Worm (Caenorhabditis elegans) whole organism, L4 larva: ENCODE results near the gene srx-104.

Experiments used
- D1046.2 ChIP-seq: fragments of 200-800 bp; sonication (Bioruptor generic); IDR thresholded peaks from 2 replicates; pipeline ENCODE4 v1.3.6; 2022; ENCODE audit warnings: missing genetic modification characterization, missing compliant biosample characterization
- F10B5.3 ChIP-seq: sonication (generic microtip); optimal IDR thresholded peaks from 2 replicates; lab custom pipeline; 2016; ENCODE audit warnings: mild to moderate bottlenecking, missing genetic modification characterization, missing compliant biosample characterization
- F44E2.7 ChIP-seq: fragments of 200-800 bp; sonication (Bioruptor generic); IDR thresholded peaks from 2 replicates; pipeline ENCODE4 v2.1.2; 2022; ENCODE audit warnings: missing genetic modification characterization, missing compliant biosample characterization
- R02D3.7 ChIP-seq: fragments of 150-350 bp; sonication (generic microtip); optimal IDR thresholded peaks from 3 replicates; lab custom pipeline; 2014; ENCODE audit warnings: missing biosample characterization, missing genetic modification characterization
- T20F7.1 ChIP-seq: fragments of 200-800 bp; sonication (Bioruptor generic); optimal IDR thresholded peaks from 2 replicates; lab custom pipeline; 2018; ENCODE audit warnings: mild to moderate bottlenecking, missing genetic modification characterization, missing compliant biosample characterization
- T26A8.4 ChIP-seq: fragments of 200-800 bp; sonication (Bioruptor generic); IDR thresholded peaks from 2 replicates; pipeline ENCODE4 v1.3.6; 2022; ENCODE audit warnings: missing genetic modification characterization, missing compliant biosample characterization
- Y5F2A.4 ChIP-seq: fragments of 200-800 bp; sonication (Bioruptor generic); optimal IDR thresholded peaks from 2 replicates; lab custom pipeline; 2018; ENCODE audit warnings: mild to moderate bottlenecking, missing genetic modification characterization, missing compliant biosample characterization
- ZK337.2 ChIP-seq: fragments of 200-800 bp; sonication (Bioruptor generic); IDR thresholded peaks from 2 replicates; pipeline ENCODE4 v1.3.6; 2022; ENCODE audit warnings: missing genetic modification reagents, missing genetic modification characterization, missing compliant biosample characterization
- arid-1 ChIP-seq: fragments of 200-800 bp; sonication (Bioruptor generic); conservative IDR thresholded peaks from 2 replicates; pipeline ENCODE4 v1.3.6; 2022; ENCODE audit warnings: missing genetic modification reagents, missing genetic modification characterization, missing compliant biosample characterization
- ceh-44 ChIP-seq: fragments of 200-800 bp; sonication (Bioruptor generic); IDR thresholded peaks from 2 replicates; pipeline ENCODE4 v1.3.6; 2022; ENCODE audit warnings: missing genetic modification reagents, missing genetic modification characterization, missing compliant biosample characterization
- cey-2 ChIP-seq: sonication (generic microtip); optimal IDR thresholded peaks from 3 replicates; lab custom pipeline; 2017; ENCODE audit warnings: missing genetic modification characterization, mild to moderate bottlenecking, missing compliant biosample characterization, antibody characterized with exemption, borderline replicate concordance; ENCODE audit not compliant: insufficient read depth
- daf-12 ChIP-seq: fragments of 150-350 bp; optimal IDR thresholded peaks from 2 replicates; lab custom pipeline; 2014; ENCODE audit warnings: missing biosample characterization, missing genetic modification reagents, missing genetic modification characterization
- egl-27 ChIP-seq: sonication (generic microtip); optimal IDR thresholded peaks from 3 replicates; lab custom pipeline; 2017; ENCODE audit warnings: missing biosample characterization, missing genetic modification reagents, missing genetic modification characterization
- egl-43 ChIP-seq: fragments of 200-800 bp; sonication (Bioruptor generic); IDR thresholded peaks from 2 replicates; pipeline ENCODE4 v1.3.6; 2022; ENCODE audit warnings: missing genetic modification reagents, missing genetic modification characterization, missing compliant biosample characterization
- hlh-11 ChIP-seq: fragments of 200-800 bp; sonication (Bioruptor generic); optimal IDR thresholded peaks from 2 replicates; lab custom pipeline; 2018; ENCODE audit warnings: mild to moderate bottlenecking, missing genetic modification characterization, missing compliant biosample characterization
- hlh-30 ChIP-seq: sonication (generic microtip); optimal IDR thresholded peaks from 2 replicates; lab custom pipeline; 2017; ENCODE audit warnings: antibody characterized with exemption, mild to moderate bottlenecking, missing genetic modification characterization, missing compliant biosample characterization; ENCODE audit not compliant: insufficient read depth
- hmg-1.1 ChIP-seq: fragments of 200-800 bp; sonication (Bioruptor generic); IDR thresholded peaks from 2 replicates; pipeline ENCODE4 v1.3.6; 2022; ENCODE audit warnings: missing genetic modification reagents, missing genetic modification characterization, missing compliant biosample characterization
- jun-1 ChIP-seq: fragments of 150-350 bp; optimal IDR thresholded peaks from 2 replicates; lab custom pipeline; 2014; ENCODE audit warnings: missing biosample characterization, missing genetic modification reagents, missing genetic modification characterization
- madf-5 ChIP-seq, 2 experiments: fragments of 200-800 bp; sonication (Bioruptor generic); IDR thresholded peaks; 2 replicates each; pipeline ENCODE4 v1.3.6; 2022; ENCODE audit warnings: missing compliant biosample characterization in 2 of 2, missing genetic modification characterization in 2 of 2
- madf-9 ChIP-seq: fragments of 200-800 bp; sonication (Bioruptor generic); conservative IDR thresholded peaks from 2 replicates; pipeline ENCODE4 v1.3.6; 2022; ENCODE audit warnings: missing genetic modification reagents, missing genetic modification characterization, missing compliant biosample characterization
- mdl-1 ChIP-seq, 2 experiments: fragments of 150-350 bp in 1 of 2; sonication (generic microtip) in 1 of 2; optimal IDR thresholded peaks; 2 replicates each; lab custom pipeline; 2014 to 2017; ENCODE audit warnings: missing biosample characterization in 2 of 2, missing genetic modification characterization in 2 of 2
- mep-1 ChIP-seq: fragments of 150-350 bp; sonication (generic microtip); optimal IDR thresholded peaks from 3 replicates; lab custom pipeline; 2014; ENCODE audit warnings: missing biosample characterization, missing genetic modification characterization
- mxl-3 ChIP-seq: fragments of 200-800 bp; sonication (Bioruptor generic); optimal IDR thresholded peaks from 2 replicates; lab custom pipeline; 2018; ENCODE audit warnings: mild to moderate bottlenecking, missing genetic modification characterization, missing compliant biosample characterization
- nhr-11 ChIP-seq: fragments of 150-350 bp; optimal IDR thresholded peaks from 2 replicates; lab custom pipeline; 2014; ENCODE audit warnings: missing biosample characterization, missing genetic modification characterization
- nhr-237 ChIP-seq: sonication (generic microtip); optimal IDR thresholded peaks from 2 replicates; lab custom pipeline; 2017; ENCODE audit warnings: missing biosample characterization, missing genetic modification characterization
- nhr-28 ChIP-seq: fragments of 150-350 bp; optimal IDR thresholded peaks from 2 replicates; lab custom pipeline; 2014; ENCODE audit warnings: missing biosample characterization, missing genetic modification characterization
- nhr-48 ChIP-seq: sonication (generic microtip); optimal IDR thresholded peaks from 2 replicates; lab custom pipeline; 2016; ENCODE audit warnings: mild to moderate bottlenecking, missing genetic modification characterization, missing compliant biosample characterization
- nhr-6 ChIP-seq: fragments of 150-350 bp; optimal IDR thresholded peaks from 2 replicates; lab custom pipeline; 2014; ENCODE audit warnings: missing biosample characterization, missing genetic modification characterization
- sdz-12 ChIP-seq: fragments of 200-800 bp; sonication (Bioruptor generic); optimal IDR thresholded peaks from 2 replicates; lab custom pipeline; 2018; ENCODE audit warnings: mild to moderate bottlenecking, missing genetic modification characterization, missing compliant biosample characterization
- set-16 ChIP-seq: fragments of 200-800 bp; sonication (Bioruptor generic); IDR thresholded peaks from 2 replicates; pipeline ENCODE4 v1.3.6; 2022; ENCODE audit warnings: missing genetic modification reagents, missing genetic modification characterization, missing compliant biosample characterization
- snpc-1.2 ChIP-seq: fragments of 200-800 bp; sonication (Bioruptor generic); IDR thresholded peaks from 2 replicates; pipeline ENCODE4 v1.3.6; 2022; ENCODE audit warnings: missing genetic modification reagents, missing genetic modification characterization, missing compliant biosample characterization
- tag-97 ChIP-seq: fragments of 200-800 bp; sonication (Bioruptor generic); IDR thresholded peaks from 2 replicates; pipeline ENCODE4 v1.3.6; 2022; ENCODE audit warnings: missing genetic modification characterization, missing compliant biosample characterization
- zfp-2 ChIP-seq: sonication (generic microtip); optimal IDR thresholded peaks from 2 replicates; lab custom pipeline; 2016; ENCODE audit warnings: mild to moderate bottlenecking, missing genetic modification characterization, missing compliant biosample characterization
- zip-2 ChIP-seq: fragments of 150-350 bp; optimal IDR thresholded peaks from 2 replicates; lab custom pipeline; 2014; ENCODE audit warnings: missing biosample characterization, missing genetic modification characterization
- ztf-11 ChIP-seq: fragments of 150-350 bp; optimal IDR thresholded peaks from 2 replicates; lab custom pipeline; 2014; ENCODE audit warnings: missing biosample characterization, missing genetic modification characterization
- ztf-7 ChIP-seq: fragments of 150-350 bp; optimal IDR thresholded peaks from 2 replicates; lab custom pipeline; 2014; ENCODE audit warnings: missing biosample characterization, missing genetic modification characterization

The srx-104 gene

ce11 chrII:3670956-3671355 lies 28.5 kb downstream of the srx-104 start, which contains the start of gene srx-98:
Gene srx-98 (minus strand): TSS chrII:3671056.
- no peak for TF ChIP-seq hmg-1.1 (GFP tag; lab: Robert Waterston, UW)
- TF ChIP-seq mdl-1 (tag; optimal IDR thresholded peaks at IDR 0.05; lab: Kevin White, UChicago) = no peak
- TF ChIP-seq ztf-7 (tag; lab: Kevin White, UChicago) = no peak
- TF ChIP-seq T26A8.4 (GFP tag; lab: Robert Waterston, UW) = no peak
- TF ChIP-seq snpc-1.2 (GFP tag; lab: Robert Waterston, UW) = no peak
- no peak for TF ChIP-seq arid-1
- TF ChIP-seq nhr-237 (tag; lab: Kevin White, UChicago) = no peak
- no peak for TF ChIP-seq ceh-44 (GFP tag; lab: Robert Waterston, UW)

ce11 chrII:3669315-3669714 lies 30.2 kb downstream of the srx-104 start, which contains the start of gene srx-97:
Gene srx-97 (minus strand): TSS chrII:3669415.
- 0 out of 4 replicates have a peak, but pooled peaks of 1 of the 2 experiments have one; percentile 7 for TF ChIP-seq madf-5 (GFP tag; IDR thresholded peaks at IDR 0.05; lab: Robert Waterston, UW)
- TF ChIP-seq tag-97 (GFP tag; lab: Robert Waterston, UW) = no peak

ce11 chrII:3665181-3665580 lies 34.3 kb downstream of the srx-104 start:
- TF ChIP-seq Y5F2A.4 (GFP tag; lab: Kevin White, UChicago) (no peak), nhr-6 (tag; lab: Kevin White, UChicago) (no peak), nhr-237 (tag; lab: Kevin White, UChicago) (no peak), sdz-12 (GFP tag; lab: Kevin White, UChicago) (no peak), set-16 (no peak), D1046.2 (GFP tag; lab: Robert Waterston, UW) (no peak), mxl-3 (no peak), nhr-11 (tag; lab: Kevin White, UChicago) (no peak), ZK337.2 (GFP tag; lab: Robert Waterston, UW) (no peak), hlh-30 (no peak), zip-2 (tag; lab: Kevin White, UChicago) (no peak)

ce11 chrII:3664470-3664869 lies 35.0 kb downstream of the srx-104 start, which contains the start of gene F19B10.3:
Gene F19B10.3 (plus strand): TSS chrII:3664770.
- TF ChIP-seq madf-9 (GFP tag; lab: Robert Waterston, UW) (no peak), egl-43 (GFP tag; lab: Robert Waterston, UW) (no peak), arid-1 (no peak), nhr-48 (no peak), T20F7.1 (no peak), zfp-2 (tag; lab: Kevin White, UChicago) (no peak), daf-12 (tag; lab: Kevin White, UChicago) (no peak), F44E2.7 (GFP tag; lab: Robert Waterston, UW) (no peak)
- TF ChIP-seq, all 104 proteins: peak for 0

- TF ChIP-seq jun-1 (tag; lab: Kevin White, UChicago) (no peak), sdz-12 (GFP tag; lab: Kevin White, UChicago) (no peak), F10B5.3 (tag; lab: Kevin White, UChicago) (no peak), mep-1 (tag; lab: Kevin White, UChicago) (no peak), madf-5 (GFP tag; IDR thresholded peaks at IDR 0.05; lab: Robert Waterston, UW) (no peak), egl-27 (tag; lab: Kevin White, UChicago) (no peak), R02D3.7 (tag; lab: Kevin White, UChicago) (no peak), nhr-237 (tag; lab: Kevin White, UChicago) (no peak), nhr-28 (tag; lab: Kevin White, UChicago) (no peak), arid-1 (no peak), ztf-11 (no peak), hlh-11 (no peak), tag-97 (GFP tag; lab: Robert Waterston, UW) (no peak), cey-2 (tag; lab: Kevin White, UChicago) (no peak), nhr-11 (tag; lab: Kevin White, UChicago) (no peak)
- TF ChIP-seq, all 104 proteins: peak for 0
Observed at ce11 chrII:3663796-3664195, 35.7 kb downstream of the srx-104 start, which contains the start of gene F19B10.6. Gene F19B10.6 (minus strand): TSS chrII:3663896.
